Worm (Caenorhabditis elegans) whole organism, L4 larva: Measurements from ENCODE around the gene F14D7.14.

Source experiments
- F26F4.8 ChIP-seq: fragments of 200-800 bp; sonication (Bioruptor generic); conservative IDR thresholded peaks from 2 replicates; pipeline ENCODE4 v1.3.6; 2022; ENCODE audit warnings: missing genetic modification characterization, missing compliant biosample characterization
- T26A8.4 ChIP-seq: fragments of 200-800 bp; sonication (Bioruptor generic); IDR thresholded peaks from 2 replicates; pipeline ENCODE4 v1.3.6; 2022; ENCODE audit warnings: missing genetic modification characterization, missing compliant biosample characterization
- Y5F2A.4 ChIP-seq: fragments of 200-800 bp; sonication (Bioruptor generic); optimal IDR thresholded peaks from 2 replicates; lab custom pipeline; 2018; ENCODE audit warnings: mild to moderate bottlenecking, missing genetic modification characterization, missing compliant biosample characterization
- aly-2 ChIP-seq: sonication (generic microtip); optimal IDR thresholded peaks from 2 replicates; lab custom pipeline; 2018; ENCODE audit warnings: missing biosample characterization, missing genetic modification characterization
- ceh-20 ChIP-seq: fragments of 200-800 bp; sonication (Bioruptor generic); IDR thresholded peaks from 2 replicates; pipeline ENCODE4 v1.3.6; 2022; ENCODE audit warnings: missing genetic modification reagents, missing genetic modification characterization, missing compliant biosample characterization
- ceh-62 ChIP-seq: sonication (generic microtip); optimal IDR thresholded peaks from 2 replicates; lab custom pipeline; 2017; ENCODE audit warnings: missing biosample characterization, missing genetic modification characterization
- cey-2 ChIP-seq: sonication (generic microtip); optimal IDR thresholded peaks from 3 replicates; lab custom pipeline; 2017; ENCODE audit warnings: missing genetic modification characterization, mild to moderate bottlenecking, missing compliant biosample characterization, antibody characterized with exemption, borderline replicate concordance; ENCODE audit not compliant: insufficient read depth
- ctbp-1 ChIP-seq: fragments of 200-800 bp; sonication (Bioruptor generic); IDR thresholded peaks from 2 replicates; pipeline ENCODE4 v1.3.6; 2022; ENCODE audit warnings: missing genetic modification reagents, missing genetic modification characterization, missing compliant biosample characterization
- daf-16 ChIP-seq, 3 experiments: sonication (generic microtip); optimal IDR thresholded peaks; 2 replicates each; lab custom pipeline; 2016 to 2017; ENCODE audit warnings: missing genetic modification characterization in 3 of 3, missing genetic modification reagents in 3 of 3, mild to moderate bottlenecking in 2 of 3, missing compliant biosample characterization in 2 of 3, missing biosample characterization in 1 of 3, moderate library complexity in 1 of 3
- dve-1 ChIP-seq: sonication (generic microtip); optimal IDR thresholded peaks from 2 replicates; lab custom pipeline; 2017; ENCODE audit warnings: antibody characterized with exemption, mild to moderate bottlenecking, missing genetic modification characterization, missing compliant biosample characterization; ENCODE audit not compliant: insufficient read depth
- fos-1 ChIP-seq: fragments of 150-350 bp; optimal IDR thresholded peaks from 2 replicates; lab custom pipeline; 2014; ENCODE audit warnings: missing biosample characterization, missing genetic modification characterization
- hlh-11 ChIP-seq: fragments of 200-800 bp; sonication (Bioruptor generic); optimal IDR thresholded peaks from 2 replicates; lab custom pipeline; 2018; ENCODE audit warnings: mild to moderate bottlenecking, missing genetic modification characterization, missing compliant biosample characterization
- hlh-30 ChIP-seq: sonication (generic microtip); optimal IDR thresholded peaks from 2 replicates; lab custom pipeline; 2017; ENCODE audit warnings: antibody characterized with exemption, mild to moderate bottlenecking, missing genetic modification characterization, missing compliant biosample characterization; ENCODE audit not compliant: insufficient read depth
- jun-1 ChIP-seq: fragments of 150-350 bp; optimal IDR thresholded peaks from 2 replicates; lab custom pipeline; 2014; ENCODE audit warnings: missing biosample characterization, missing genetic modification reagents, missing genetic modification characterization
- lin-13 ChIP-seq: fragments of 150-350 bp; optimal IDR thresholded peaks from 2 replicates; lab custom pipeline; 2014; ENCODE audit warnings: missing biosample characterization, missing genetic modification reagents, missing genetic modification characterization
- lin-38 ChIP-seq: fragments of 200-800 bp; sonication (Bioruptor generic); IDR thresholded peaks from 2 replicates; pipeline ENCODE4 v1.3.6; 2022; ENCODE audit warnings: missing genetic modification reagents, missing genetic modification characterization, missing compliant biosample characterization
- lir-3 ChIP-seq: sonication (generic microtip); optimal IDR thresholded peaks from 2 replicates; lab custom pipeline; 2016; ENCODE audit warnings: mild to moderate bottlenecking, missing genetic modification characterization, missing compliant biosample characterization
- mdl-1 ChIP-seq, 2 experiments: fragments of 150-350 bp in 1 of 2; sonication (generic microtip) in 1 of 2; optimal IDR thresholded peaks; 2 replicates each; lab custom pipeline; 2014 to 2017; ENCODE audit warnings: missing biosample characterization in 2 of 2, missing genetic modification characterization in 2 of 2
- mep-1 ChIP-seq: fragments of 150-350 bp; sonication (generic microtip); optimal IDR thresholded peaks from 3 replicates; lab custom pipeline; 2014; ENCODE audit warnings: missing biosample characterization, missing genetic modification characterization
- mes-2 ChIP-seq: sonication (generic microtip); optimal IDR thresholded peaks from 2 replicates; lab custom pipeline; 2016; ENCODE audit warnings: missing genotype, mild to moderate bottlenecking, missing genetic modification characterization, missing compliant biosample characterization; ENCODE audit not compliant: poor library complexity, severe bottlenecking
- mxl-2 ChIP-seq: fragments of 200-800 bp; sonication (Bioruptor generic); conservative IDR thresholded peaks from 2 replicates; pipeline ENCODE4 v1.3.6; 2022; ENCODE audit warnings: missing genetic modification reagents, missing genetic modification characterization, missing compliant biosample characterization
- nhr-102 ChIP-seq: sonication (generic microtip); optimal IDR thresholded peaks from 2 replicates; lab custom pipeline; 2016; ENCODE audit warnings: mild to moderate bottlenecking, missing genetic modification characterization, moderate library complexity, missing compliant biosample characterization
- nhr-11 ChIP-seq: fragments of 150-350 bp; optimal IDR thresholded peaks from 2 replicates; lab custom pipeline; 2014; ENCODE audit warnings: missing biosample characterization, missing genetic modification characterization
- nhr-237 ChIP-seq: sonication (generic microtip); optimal IDR thresholded peaks from 2 replicates; lab custom pipeline; 2017; ENCODE audit warnings: missing biosample characterization, missing genetic modification characterization
- nhr-28 ChIP-seq: fragments of 150-350 bp; optimal IDR thresholded peaks from 2 replicates; lab custom pipeline; 2014; ENCODE audit warnings: missing biosample characterization, missing genetic modification characterization
- nhr-42 ChIP-seq: fragments of 200-800 bp; sonication (Bioruptor generic); IDR thresholded peaks from 2 replicates; pipeline ENCODE4 v1.3.6; 2022; ENCODE audit warnings: missing genetic modification characterization, missing compliant biosample characterization
- nhr-48 ChIP-seq: sonication (generic microtip); optimal IDR thresholded peaks from 2 replicates; lab custom pipeline; 2016; ENCODE audit warnings: mild to moderate bottlenecking, missing genetic modification characterization, missing compliant biosample characterization
- rbr-2 ChIP-seq: sonication (generic microtip); optimal IDR thresholded peaks from 2 replicates; lab custom pipeline; 2016; ENCODE audit warnings: missing genotype, missing genetic modification characterization, missing compliant biosample characterization
- skn-1 ChIP-seq: fragments of 150-350 bp; optimal IDR thresholded peaks from 2 replicates; lab custom pipeline; 2014; ENCODE audit warnings: missing biosample characterization, missing genetic modification characterization
- snpc-4 ChIP-seq: fragments of 150-350 bp; optimal IDR thresholded peaks from 2 replicates; lab custom pipeline; 2014; ENCODE audit warnings: missing biosample characterization, missing genetic modification characterization
- spr-1 ChIP-seq: sonication (generic microtip); optimal IDR thresholded peaks from 2 replicates; lab custom pipeline; 2016; ENCODE audit warnings: mild to moderate bottlenecking, missing genetic modification characterization, missing compliant biosample characterization
- spr-3 ChIP-seq: fragments of 200-800 bp; sonication (Bioruptor generic); optimal IDR thresholded peaks from 2 replicates; lab custom pipeline; 2018; ENCODE audit warnings: mild to moderate bottlenecking, missing genetic modification characterization, missing compliant biosample characterization
- tra-1 ChIP-seq: fragments of 200-800 bp; sonication (Bioruptor generic); IDR thresholded peaks from 2 replicates; pipeline ENCODE4 v1.3.6; 2022; ENCODE audit warnings: missing genetic modification reagents, missing genetic modification characterization, missing compliant biosample characterization
- unc-130 ChIP-seq: sonication (generic microtip); optimal IDR thresholded peaks from 2 replicates; lab custom pipeline; 2016; ENCODE audit warnings: missing genetic modification reagents, missing genetic modification characterization, missing compliant biosample characterization
- vab-7 ChIP-seq: fragments of 200-800 bp; sonication (Bioruptor generic); IDR thresholded peaks from 2 replicates; pipeline ENCODE4 v1.3.6; 2022; ENCODE audit warnings: missing genetic modification reagents, missing genetic modification characterization, missing compliant biosample characterization
- ztf-11 ChIP-seq: fragments of 150-350 bp; optimal IDR thresholded peaks from 2 replicates; lab custom pipeline; 2014; ENCODE audit warnings: missing biosample characterization, missing genetic modification characterization
- ztf-7 ChIP-seq: fragments of 150-350 bp; optimal IDR thresholded peaks from 2 replicates; lab custom pipeline; 2014; ENCODE audit warnings: missing biosample characterization, missing genetic modification characterization

Gene F14D7.14

DNA sequence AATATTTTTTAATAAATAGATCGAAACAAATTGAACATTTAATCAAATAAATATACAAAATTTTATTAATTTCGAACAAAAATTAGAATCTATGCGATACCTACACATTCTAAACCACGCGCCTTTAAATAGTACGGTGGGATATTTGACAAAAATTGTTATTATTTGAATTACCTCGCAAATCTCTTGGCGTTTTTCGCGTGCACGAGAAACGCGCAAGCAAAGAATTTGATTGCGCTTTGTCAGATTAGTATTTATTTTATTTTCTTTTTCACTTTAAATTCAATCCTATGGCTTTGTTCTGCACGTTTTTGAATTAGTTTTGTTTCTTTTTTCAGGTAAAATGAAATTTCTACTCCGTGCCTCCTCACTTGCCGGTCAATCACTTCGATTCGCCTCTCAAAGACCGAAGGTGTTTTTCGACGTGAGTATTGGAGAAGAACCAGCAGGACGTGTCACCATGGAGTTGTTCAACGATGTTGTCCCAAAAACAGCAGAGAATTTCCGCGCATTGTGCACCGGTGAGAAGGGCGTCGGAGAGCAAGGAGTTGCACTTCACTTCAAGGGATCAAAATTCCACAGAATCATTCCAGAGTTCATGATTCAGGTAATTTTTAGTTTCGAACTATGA lies 46.1 kb downstream of the F14D7.14 start, which contains the start of gene cyn-1 (continued):
- TF ChIP-seq fos-1 (tag; lab: Kevin White, UChicago) (no peak), lin-13 (GFP tag; lab: Kevin White, UChicago) (no peak), tra-1 (no peak), rbr-2 (tag; lab: Kevin White, UChicago) (peak; percentile 73), spr-1 (tag; lab: Kevin White, UChicago) (peak; percentile 66), nhr-237 (tag; lab: Kevin White, UChicago) (no peak), nhr-42 (GFP tag; lab: Robert Waterston, UW) (no peak), ceh-20 (GFP tag; lab: Robert Waterston, UW) (no peak), ceh-62 (no peak), mdl-1 (tag; optimal IDR thresholded peaks at IDR 0.05; lab: Kevin White, UChicago) (peak in 1 of 2 experiments; percentile 20), lir-3 (no peak), jun-1 (tag; lab: Kevin White, UChicago) (peak; percentile 54), nhr-11 (peak; percentile 34), skn-1 (tag; lab: Kevin White, UChicago) (no peak), aly-2 (no peak), unc-130 (GFP tag; lab: Kevin White, UChicago) (peak; percentile 41), hlh-11 (peak; percentile 66), nhr-102 (tag; lab: Kevin White, UChicago) (peak; percentile 71), nhr-28 (tag; lab: Kevin White, UChicago) (peak; percentile 51), lin-38 (peak; percentile 84), nhr-48 (tag; lab: Kevin White, UChicago) (peak; percentile 24), Y5F2A.4 (GFP tag; lab: Kevin White, UChicago) (no peak), F26F4.8 (GFP tag; lab: Robert Waterston, UW) (no peak), ztf-7 (tag; lab: Kevin White, UChicago) (peak; percentile 53), mxl-2 (GFP tag; lab: Robert Waterston, UW) (no peak), ctbp-1 (GFP tag; lab: Robert Waterston, UW) (no peak; the same call in 1 of the 2 replicates), daf-16 (GFP tag; optimal IDR thresholded peaks at IDR 0.05; lab: Kevin White, UChicago) (no peak), daf-16 (tag; optimal IDR thresholded peaks at IDR 0.05; lab: Kevin White, UChicago) (peak; percentile 20), hlh-30 (peak; percentile 52), ztf-11 (tag; lab: Kevin White, UChicago) (no peak)

DNA sequence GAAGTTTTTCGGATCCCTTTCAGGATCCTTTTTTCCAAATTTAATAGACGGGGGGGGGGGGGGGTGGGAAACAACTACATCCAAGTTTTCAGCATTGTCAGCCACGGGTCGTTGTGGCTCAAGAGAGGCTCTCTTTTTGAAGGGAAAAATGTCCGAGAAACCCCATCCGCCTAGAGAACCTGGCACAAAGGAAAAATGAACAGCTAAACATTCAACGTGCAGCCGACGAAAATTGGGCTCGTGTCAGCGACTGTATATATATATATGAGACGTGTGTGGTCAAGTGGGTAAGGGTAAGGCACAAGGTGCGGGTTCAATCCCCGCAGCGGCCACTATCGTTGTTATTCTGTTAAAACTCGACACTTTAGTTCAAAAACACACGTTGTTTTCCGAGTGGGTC lies 48.8 kb downstream of the F14D7.14 start, which contains the start of gene Y49A3A.4:
Gene Y49A3A.4, minus strand, starts transcription at position 314 of the 400 bp plus-strand sequence.
- peak; percentile 0 for TF ChIP-seq Y5F2A.4 (GFP tag; lab: Kevin White, UChicago)
- no peak for TF ChIP-seq vab-7 (GFP tag; lab: Robert Waterston, UW)
- no peak for TF ChIP-seq cey-2 (tag; lab: Kevin White, UChicago)
- TF ChIP-seq mes-2 (tag; lab: Kevin White, UChicago), result peak; percentile 39
- TF ChIP-seq mep-1, result peak; percentile 21
- TF ChIP-seq T26A8.4 (GFP tag; lab: Robert Waterston, UW), result peak; percentile 63
- TF ChIP-seq dve-1, result peak; percentile 19
- peak; percentile 35 for TF ChIP-seq hlh-30
- peak; percentile 11 for TF ChIP-seq spr-3 (GFP tag; lab: Kevin White, UChicago)
- TF ChIP-seq hlh-11, result peak; percentile 23
- TF ChIP-seq daf-16 (GFP tag; optimal IDR thresholded peaks at IDR 0.05; lab: Kevin White, UChicago), result no peak
- TF ChIP-seq daf-16 (tag; optimal IDR thresholded peaks at IDR 0.05; lab: Kevin White, UChicago), result peak; percentile 42
- no peak for TF ChIP-seq ctbp-1 (GFP tag; lab: Robert Waterston, UW)
- TF ChIP-seq snpc-4 (tag; lab: Kevin White, UChicago), result peak; percentile 70
